Worm (Caenorhabditis elegans): Measurements from ENCODE around the gene C29F5.8.
A peak's percentile ranks its signal among the peaks of the same experiment; 100 is the strongest.

The C29F5.8 gene

DNA sequence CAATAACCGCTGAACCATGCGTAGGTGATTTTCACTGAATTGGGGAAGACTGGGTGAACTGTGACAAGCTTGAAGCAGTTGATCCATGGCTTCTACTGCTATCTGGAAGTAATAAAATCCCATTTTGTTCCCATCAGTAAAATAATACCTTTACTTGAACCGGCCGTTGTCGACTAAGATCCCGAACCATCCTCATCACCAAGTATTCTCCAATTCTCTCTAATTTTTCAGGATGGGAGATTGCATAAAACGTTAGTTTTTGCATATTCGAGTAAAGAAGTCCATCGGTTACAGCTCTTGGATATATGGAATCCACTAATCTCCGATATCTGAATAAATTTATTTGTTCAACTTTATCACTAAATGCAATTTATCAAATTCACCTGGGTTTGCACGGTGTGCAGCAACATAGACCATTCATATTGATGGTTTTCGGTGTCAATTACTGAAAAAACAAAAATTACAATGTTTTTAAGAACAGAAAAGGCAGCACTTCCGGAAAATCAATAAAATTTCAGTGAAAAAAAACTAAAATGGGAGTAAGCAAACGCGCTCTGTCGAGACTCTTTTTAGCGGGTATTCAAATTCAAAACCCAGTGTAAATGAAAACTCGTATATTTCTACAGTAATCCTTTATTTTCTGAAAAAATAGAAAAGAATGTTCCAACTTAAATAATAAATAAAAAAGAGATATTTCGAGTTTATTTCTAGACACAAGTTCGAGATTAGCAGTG lies 14.6 kb downstream of the C29F5.8 start, which contains the start of gene efr-3:
efr-3 (minus strand) TSS at position 505 of the 734 bp plus-strand sequence.
- no peak for TF ChIP-seq flt-1 (GFP tag; IDR thresholded peaks at IDR 0.05)
- no peak for TF ChIP-seq B0310.2 (tag; optimal IDR thresholded peaks at IDR 0.05)
- no peak for TF ChIP-seq tbx-11 (GFP tag; IDR thresholded peaks at IDR 0.05)

DNA sequence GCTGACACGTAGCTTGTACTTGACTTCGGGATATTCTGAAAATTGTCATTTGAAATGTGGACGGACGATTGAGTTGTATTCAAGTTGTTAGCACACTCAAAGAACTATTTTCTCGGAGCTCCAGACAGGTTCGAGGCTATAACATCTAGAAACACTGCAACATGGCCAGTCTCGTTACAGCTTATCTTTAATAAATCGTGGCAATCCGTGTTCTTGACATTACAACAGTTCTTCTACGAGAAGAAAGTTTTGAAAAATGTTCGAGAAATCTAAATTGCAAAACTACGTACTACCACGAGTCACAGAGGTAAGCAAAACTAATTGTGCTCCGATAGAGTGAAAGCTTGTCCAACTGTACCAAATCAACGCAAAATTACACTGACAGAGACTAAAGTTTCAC lies 15.9 kb downstream of the C29F5.8 start:
- TF ChIP-seq sea-1 (GFP tag; conservative IDR thresholded peaks at IDR 0.05): no peak
- no peak for TF ChIP-seq ama-1 (optimal IDR thresholded peaks at IDR 0.05)
- no peak for TF ChIP-seq ets-7 (tag; optimal IDR thresholded peaks at IDR 0.05)
- no peak for TF ChIP-seq F13C5.2 (tag; optimal IDR thresholded peaks at IDR 0.05)
- TF ChIP-seq hnd-1 (tag; optimal IDR thresholded peaks at IDR 0.05): no peak
- no peak for TF ChIP-seq tbx-37 (GFP tag; conservative IDR thresholded peaks at IDR 0.05)
- no peak for TF ChIP-seq tra-4 (tag; optimal IDR thresholded peaks at IDR 0.05)
- TF ChIP-seq ceh-36 (tag; optimal IDR thresholded peaks at IDR 0.05): no peak
- no peak for TF ChIP-seq pes-1 (GFP tag; IDR thresholded peaks at IDR 0.05)
- TF ChIP-seq flt-1 (GFP tag; IDR thresholded peaks at IDR 0.05): no peak
- no peak for TF ChIP-seq B0310.2 (tag; optimal IDR thresholded peaks at IDR 0.05)
- TF ChIP-seq hmbx-1 (tag; optimal IDR thresholded peaks at IDR 0.05): no peak
- no peak for TF ChIP-seq tbx-11 (GFP tag; IDR thresholded peaks at IDR 0.05)
- no peak for TF ChIP-seq aly-1 (tag; optimal IDR thresholded peaks at IDR 0.05)
- no peak for TF ChIP-seq scrt-1 (GFP tag; IDR thresholded peaks at IDR 0.05)
- no peak for TF ChIP-seq ceh-13 (GFP tag; optimal IDR thresholded peaks at IDR 0.05)
- no peak for TF ChIP-seq hmg-4 (GFP tag; optimal IDR thresholded peaks at IDR 0.05)

DNA sequence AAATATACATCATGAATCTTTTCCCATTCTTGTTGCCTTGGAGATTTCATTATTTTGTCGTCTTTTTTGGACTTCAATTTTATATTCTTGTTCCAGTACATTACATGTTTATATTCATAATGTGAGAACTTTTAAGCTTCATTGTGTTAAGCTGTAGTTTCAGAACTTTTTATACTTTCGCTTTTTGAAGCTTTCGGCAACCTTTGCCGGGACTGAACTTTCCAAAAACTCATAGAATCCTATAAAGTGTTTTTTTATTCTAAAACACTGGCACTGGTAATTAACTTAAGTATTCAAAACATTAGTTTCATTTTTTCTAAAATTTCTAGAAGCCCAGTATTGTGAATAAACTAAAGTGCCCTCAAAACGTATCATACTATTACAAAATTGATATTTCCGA lies 16.8 kb downstream of the C29F5.8 start, which contains the start of gene C32D5.4:
C32D5.4 (minus strand) TSS at position 101 of the 400 bp plus-strand sequence.
- TF ChIP-seq hmbx-1 (tag; optimal IDR thresholded peaks at IDR 0.05): no peak

DNA sequence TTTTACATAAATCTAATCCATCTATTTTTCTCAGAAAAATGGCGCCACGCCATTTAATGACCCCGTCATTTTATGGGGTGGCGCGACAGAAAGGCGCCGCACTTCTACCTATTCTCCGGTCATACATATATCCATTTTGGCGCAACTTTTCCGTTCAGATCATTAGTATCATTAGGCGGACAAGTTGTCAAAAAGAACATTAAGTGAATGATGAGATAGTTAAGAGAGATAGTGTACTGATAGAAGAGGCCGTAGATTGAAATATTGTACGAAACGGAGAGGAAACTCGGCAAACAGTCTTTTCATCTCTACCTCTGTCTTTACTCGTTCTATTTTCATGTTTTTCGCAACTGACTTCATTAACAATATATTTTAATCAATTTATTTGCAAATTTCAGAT lies 17.9 kb downstream of the C29F5.8 start, which contains the start of gene sma-6:
sma-6 (plus strand) TSS at position 399 of the 400 bp plus-strand sequence.
- TF ChIP-seq hnd-1 (tag; optimal IDR thresholded peaks at IDR 0.05): no peak
- no peak for TF ChIP-seq aly-1 (tag; optimal IDR thresholded peaks at IDR 0.05)

DNA sequence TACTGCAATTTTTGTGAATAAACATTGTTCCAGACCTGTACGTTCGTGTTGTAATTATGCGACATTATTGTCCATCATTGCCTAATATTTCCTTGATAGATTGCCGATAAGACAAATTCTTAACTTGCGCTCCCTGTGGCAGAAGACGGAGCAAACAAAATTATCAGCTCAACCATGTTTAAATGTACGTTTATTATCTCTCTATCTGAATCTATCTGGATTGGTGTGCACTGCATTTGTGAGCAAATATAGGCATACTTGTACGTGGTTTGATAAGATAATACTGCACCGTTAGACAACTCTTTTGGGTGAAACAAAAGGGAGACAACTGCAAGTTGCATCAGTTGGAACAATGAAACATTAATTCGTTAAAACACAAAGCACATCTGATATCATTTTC lies 21.1 kb downstream of the C29F5.8 start:
- TF ChIP-seq flt-1 (GFP tag; IDR thresholded peaks at IDR 0.05) (no peak), ama-1 (optimal IDR thresholded peaks at IDR 0.05) (no peak), hnd-1 (tag; optimal IDR thresholded peaks at IDR 0.05) (no peak), ceh-36 (tag; optimal IDR thresholded peaks at IDR 0.05) (no peak), tbx-37 (GFP tag; conservative IDR thresholded peaks at IDR 0.05) (no peak)

DNA sequence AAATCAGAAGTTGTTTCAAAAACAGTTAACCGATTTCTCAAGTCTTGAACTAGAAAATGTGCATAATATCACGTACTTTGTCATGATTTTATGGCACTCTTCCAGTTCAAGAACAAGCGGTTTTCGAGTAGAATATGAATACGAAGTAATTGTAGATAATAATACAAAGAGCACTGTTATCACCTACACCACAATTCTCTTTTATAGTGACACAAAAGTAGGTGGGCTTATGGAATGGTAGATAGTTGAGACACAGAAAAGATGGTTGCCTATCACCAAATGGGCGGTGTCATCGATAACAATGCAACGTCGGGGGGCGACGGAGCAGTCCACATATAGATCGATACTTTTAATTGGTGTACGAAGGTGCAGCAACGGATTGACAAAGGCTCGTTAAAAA lies 22.4 kb downstream of the C29F5.8 start:
- TF ChIP-seq tra-4 (tag; optimal IDR thresholded peaks at IDR 0.05) (no peak), flt-1 (GFP tag; IDR thresholded peaks at IDR 0.05) (no peak), hmg-4 (GFP tag; optimal IDR thresholded peaks at IDR 0.05) (no peak), scrt-1 (GFP tag; IDR thresholded peaks at IDR 0.05) (no peak), B0310.2 (tag; optimal IDR thresholded peaks at IDR 0.05) (no peak), tbx-37 (GFP tag; conservative IDR thresholded peaks at IDR 0.05) (no peak)

DNA sequence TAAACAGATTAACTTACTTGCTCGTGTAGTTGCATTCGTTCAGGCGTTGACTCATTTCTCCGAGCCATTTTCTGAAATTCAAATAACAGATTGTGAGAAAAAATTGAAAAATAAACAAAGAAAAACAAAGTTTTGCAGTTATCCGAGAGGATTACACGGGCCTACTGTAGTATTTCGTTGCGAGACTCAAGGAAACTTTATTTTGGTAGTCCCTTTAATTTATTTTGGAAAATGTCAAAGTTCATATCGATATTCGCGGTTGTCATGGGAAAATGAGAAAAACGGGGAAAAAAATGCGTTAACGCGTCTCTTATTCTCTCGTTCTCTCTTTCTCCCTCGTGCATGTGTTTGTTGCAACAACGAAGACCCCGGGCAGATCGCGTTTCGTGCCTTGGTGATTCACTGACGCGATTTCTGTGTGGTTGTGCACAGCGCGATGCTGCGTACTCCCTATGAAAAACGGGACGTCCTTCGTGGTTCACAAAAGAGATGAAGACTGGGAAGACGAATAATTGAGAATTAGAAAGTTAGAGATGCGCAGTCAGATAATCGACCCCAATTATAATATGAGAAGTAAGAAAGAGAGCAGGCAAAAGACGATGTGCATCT lies 25.1 kb downstream of the C29F5.8 start, which contains the start of gene set-4:
set-4 (minus strand) TSS at position 120 of the 609 bp plus-strand sequence.
- TF ChIP-seq ama-1 (optimal IDR thresholded peaks at IDR 0.05) (no peak), hmg-4 (GFP tag; optimal IDR thresholded peaks at IDR 0.05) (peak; percentile 82), ceh-13 (GFP tag; optimal IDR thresholded peaks at IDR 0.05) (no peak), ceh-36 (tag; optimal IDR thresholded peaks at IDR 0.05) (peak; percentile 31), scrt-1 (GFP tag; IDR thresholded peaks at IDR 0.05) (no peak), pes-1 (GFP tag; IDR thresholded peaks at IDR 0.05) (no peak), tbx-11 (GFP tag; IDR thresholded peaks at IDR 0.05) (no peak), F13C5.2 (tag; optimal IDR thresholded peaks at IDR 0.05) (peak; percentile 79), hnd-1 (tag; optimal IDR thresholded peaks at IDR 0.05) (no peak), ets-7 (tag; optimal IDR thresholded peaks at IDR 0.05) (no peak), aly-1 (tag; optimal IDR thresholded peaks at IDR 0.05) (no peak), hmbx-1 (tag; optimal IDR thresholded peaks at IDR 0.05) (no peak), sea-1 (GFP tag; conservative IDR thresholded peaks at IDR 0.05) (0 out of 2 replicates have a peak, but pooled peaks have one; percentile 20), B0310.2 (tag; optimal IDR thresholded peaks at IDR 0.05) (no peak), flt-1 (GFP tag; IDR thresholded peaks at IDR 0.05) (no peak), tbx-37 (GFP tag; conservative IDR thresholded peaks at IDR 0.05) (no peak), tra-4 (tag; optimal IDR thresholded peaks at IDR 0.05) (no peak)

DNA sequence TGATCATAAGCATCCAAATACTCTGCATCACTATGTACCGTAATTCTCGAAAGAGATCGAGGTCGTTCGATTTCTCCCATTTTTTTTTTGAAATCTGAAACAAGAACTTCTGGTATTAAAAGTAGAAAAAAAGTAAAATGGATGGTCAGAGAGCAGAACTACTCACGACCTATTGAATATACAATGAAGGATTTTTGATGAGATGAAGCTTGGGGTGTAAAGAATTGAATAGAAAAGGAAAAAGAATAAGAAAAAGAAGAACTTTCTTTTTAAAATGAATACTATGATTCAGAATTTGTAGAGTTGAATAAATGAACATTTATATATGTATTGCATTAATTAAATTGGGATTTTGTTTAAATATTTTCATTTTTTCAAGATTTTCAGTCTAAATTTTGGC lies 27.7 kb downstream of the C29F5.8 start, which contains the start of gene ttc-39B:
ttc-39B (minus strand) TSS at position 101 of the 400 bp plus-strand sequence.
- TF ChIP-seq hnd-1 (tag; optimal IDR thresholded peaks at IDR 0.05): no peak
- TF ChIP-seq hmbx-1 (tag; optimal IDR thresholded peaks at IDR 0.05): no peak
- no peak for TF ChIP-seq ets-7 (tag; optimal IDR thresholded peaks at IDR 0.05)
- TF ChIP-seq hmg-4 (GFP tag; optimal IDR thresholded peaks at IDR 0.05): no peak
- no peak for TF ChIP-seq pes-1 (GFP tag; IDR thresholded peaks at IDR 0.05)
- no peak for TF ChIP-seq aly-1 (tag; optimal IDR thresholded peaks at IDR 0.05)
- TF ChIP-seq B0310.2 (tag; optimal IDR thresholded peaks at IDR 0.05): no peak
- TF ChIP-seq scrt-1 (GFP tag; IDR thresholded peaks at IDR 0.05): no peak
- no peak for TF ChIP-seq ceh-36 (tag; optimal IDR thresholded peaks at IDR 0.05)
- TF ChIP-seq sea-1 (GFP tag; conservative IDR thresholded peaks at IDR 0.05): no peak
- no peak for TF ChIP-seq ama-1 (optimal IDR thresholded peaks at IDR 0.05)
- no peak for TF ChIP-seq flt-1 (GFP tag; IDR thresholded peaks at IDR 0.05)
- TF ChIP-seq tra-4 (tag; optimal IDR thresholded peaks at IDR 0.05): no peak
- no peak for TF ChIP-seq ceh-13 (GFP tag; optimal IDR thresholded peaks at IDR 0.05)
- TF ChIP-seq F13C5.2 (tag; optimal IDR thresholded peaks at IDR 0.05): no peak
- no peak for TF ChIP-seq tbx-37 (GFP tag; conservative IDR thresholded peaks at IDR 0.05)
- TF ChIP-seq tbx-11 (GFP tag; IDR thresholded peaks at IDR 0.05): no peak

All from whole organism, early embryonic.